Worm (Caenorhabditis elegans) whole organism, L4 larva: ENCODE measurements around the gene W10C4.1.

Experiments used
- attf-4 ChIP-seq: sonication (generic microtip); optimal IDR thresholded peaks from 3 replicates; lab custom pipeline; 2017; ENCODE audit warnings: missing biosample characterization, missing genetic modification characterization
- ceh-20 ChIP-seq: fragments of 200-800 bp; sonication (Bioruptor generic); IDR thresholded peaks from 2 replicates; pipeline ENCODE4 v1.3.6; 2022; ENCODE audit warnings: missing genetic modification reagents, missing genetic modification characterization, missing compliant biosample characterization
- ceh-32 ChIP-seq: sonication (generic microtip); optimal IDR thresholded peaks from 2 replicates; lab custom pipeline; 2016; ENCODE audit warnings: mild to moderate bottlenecking, missing genetic modification characterization, missing compliant biosample characterization; ENCODE audit not compliant: poor library complexity
- ceh-44 ChIP-seq: fragments of 200-800 bp; sonication (Bioruptor generic); IDR thresholded peaks from 2 replicates; pipeline ENCODE4 v1.3.6; 2022; ENCODE audit warnings: missing genetic modification reagents, missing genetic modification characterization, missing compliant biosample characterization
- egl-27 ChIP-seq: sonication (generic microtip); optimal IDR thresholded peaks from 3 replicates; lab custom pipeline; 2017; ENCODE audit warnings: missing biosample characterization, missing genetic modification reagents, missing genetic modification characterization
- lin-29 ChIP-seq: fragments of 200-800 bp; sonication (Bioruptor generic); IDR thresholded peaks from 2 replicates; pipeline ENCODE4 v1.3.6; 2022; ENCODE audit warnings: missing genetic modification reagents, missing genetic modification characterization, missing compliant biosample characterization
- lsy-2 ChIP-seq, 2 experiments: fragments of 150-350 bp in 1 of 2; sonication (generic microtip) in 1 of 2; optimal IDR thresholded peaks; 2 replicates each; lab custom pipeline; 2014 to 2017; ENCODE audit warnings: missing biosample characterization in 2 of 2, missing genetic modification characterization in 2 of 2
- madf-5 ChIP-seq, 2 experiments: fragments of 200-800 bp; sonication (Bioruptor generic); IDR thresholded peaks; 2 replicates each; pipeline ENCODE4 v1.3.6; 2022; ENCODE audit warnings: missing compliant biosample characterization in 2 of 2, missing genetic modification characterization in 2 of 2
- mxl-3 ChIP-seq: fragments of 200-800 bp; sonication (Bioruptor generic); optimal IDR thresholded peaks from 2 replicates; lab custom pipeline; 2018; ENCODE audit warnings: mild to moderate bottlenecking, missing genetic modification characterization, missing compliant biosample characterization
- nhr-48 ChIP-seq: sonication (generic microtip); optimal IDR thresholded peaks from 2 replicates; lab custom pipeline; 2016; ENCODE audit warnings: mild to moderate bottlenecking, missing genetic modification characterization, missing compliant biosample characterization
- pha-4 ChIP-seq, 2 experiments: fragments of 150-350 bp in 1 of 2; fragments of 200-800 bp in 1 of 2; sonication (Bioruptor generic) in 1 of 2; IDR thresholded peaks in 1 of 2; optimal IDR thresholded peaks in 1 of 2; 2 replicates each; pipeline versions ENCODE4 v1.3.6 to Lab custom; 2014 to 2022; ENCODE audit warnings: missing genetic modification characterization in 2 of 2, missing genetic modification reagents in 2 of 2, missing biosample characterization in 1 of 2, missing compliant biosample characterization in 1 of 2
- tag-97 ChIP-seq: fragments of 200-800 bp; sonication (Bioruptor generic); IDR thresholded peaks from 2 replicates; pipeline ENCODE4 v1.3.6; 2022; ENCODE audit warnings: missing genetic modification characterization, missing compliant biosample characterization
- zip-11 ChIP-seq: fragments of 200-800 bp; sonication (Bioruptor generic); IDR thresholded peaks from 2 replicates; pipeline ENCODE4 v1.3.6; 2022; ENCODE audit warnings: missing genetic modification characterization, missing compliant biosample characterization

The W10C4.1 gene

ce11 chrIII:154168-154567 lies 52.8 kb downstream of the W10C4.1 start (continued):
- no peak for TF ChIP-seq ceh-44 (GFP tag; lab: Robert Waterston, UW)
- no peak for TF ChIP-seq lin-29
- no peak for TF ChIP-seq madf-5 (GFP tag; IDR thresholded peaks at IDR 0.05; lab: Robert Waterston, UW)
- TF ChIP-seq nhr-48 (tag; lab: Kevin White, UChicago) = peak; percentile 1
- no peak for TF ChIP-seq egl-27 (tag; lab: Kevin White, UChicago)
- no peak for TF ChIP-seq lsy-2 (tag; optimal IDR thresholded peaks at IDR 0.05; lab: Kevin White, UChicago)
- TF ChIP-seq ceh-32 (tag; lab: Kevin White, UChicago) = no peak
- no peak for TF ChIP-seq mxl-3
- TF ChIP-seq tag-97 (GFP tag; lab: Robert Waterston, UW) = no peak
- no peak for TF ChIP-seq zip-11 (GFP tag; lab: Robert Waterston, UW)
- peak; percentile 64; the same call in 1 of the 2 replicates for TF ChIP-seq ceh-20 (GFP tag; lab: Robert Waterston, UW)
- no peak for TF ChIP-seq pha-4 (GFP tag; IDR thresholded peaks at IDR 0.05; lab: Robert Waterston, UW)
- no peak for TF ChIP-seq pha-4 (tag; optimal IDR thresholded peaks at IDR 0.05; lab: Kevin White, UChicago)
- TF ChIP-seq attf-4 = no peak
